Fruit fly (Drosophila melanogaster) whole organism, embryonic: ENCODE results near the gene Cpsf5.

Experiments used
- BtbVII ChIP-seq: fragments of 200-800 bp; sonication (Bioruptor generic); optimal IDR thresholded peaks from 3 replicates; lab custom pipeline; 2017; ENCODE audit warnings: missing biosample characterization, mild to moderate bottlenecking, missing genetic modification characterization
- CG10959 ChIP-seq: fragments of 200-800 bp; sonication (Bioruptor generic); IDR thresholded peaks from 2 replicates; pipeline ENCODE4 v1.3.6; 2022; ENCODE audit warnings: missing biosample characterization, missing genetic modification characterization
- CG10979 ChIP-seq: fragments of 200-800 bp; sonication (Bioruptor generic); optimal IDR thresholded peaks from 2 replicates; lab custom pipeline; 2018; ENCODE audit warnings: missing biosample characterization, mild to moderate bottlenecking, missing genetic modification characterization, moderate library complexity
- CG11456 ChIP-seq: fragments of 200-800 bp; sonication (Bioruptor generic); IDR thresholded peaks from 3 replicates; pipeline ENCODE4 v1.3.6; 2022; ENCODE audit warnings: missing biosample characterization, missing genetic modification characterization
- CG14441 ChIP-seq: fragments of 200-800 bp; sonication (Bioruptor generic); IDR thresholded peaks from 2 replicates; pipeline ENCODE4 v1.3.6; 2022; ENCODE audit warnings: missing biosample characterization, missing genetic modification characterization
- CG14710 ChIP-seq: fragments of 200-800 bp; sonication (Bioruptor generic); optimal IDR thresholded peaks from 3 replicates; lab custom pipeline; 2019; ENCODE audit warnings: missing biosample characterization, mild to moderate bottlenecking, missing genetic modification characterization, moderate library complexity
- CG15514 ChIP-seq: fragments of 200-800 bp; sonication (Bioruptor generic); optimal IDR thresholded peaks from 3 replicates; lab custom pipeline; 2017; ENCODE audit warnings: missing biosample characterization, missing genetic modification characterization, mild to moderate bottlenecking, moderate library complexity, missing genetic modification reagents
- CG16863 ChIP-seq: fragments of 200-800 bp; sonication (Bioruptor generic); optimal IDR thresholded peaks from 3 replicates; lab custom pipeline; 2016; ENCODE audit warnings: missing biosample characterization, missing genetic modification characterization
- CG17328 ChIP-seq: fragments of 200-800 bp; sonication (Bioruptor generic); IDR thresholded peaks from 2 replicates; pipeline ENCODE4 v1.3.6; 2022; ENCODE audit warnings: missing biosample characterization, missing genetic modification characterization
- CG18011 ChIP-seq: fragments of 200-800 bp; sonication (Bioruptor generic); optimal IDR thresholded peaks from 2 replicates; lab custom pipeline; 2017; ENCODE audit warnings: missing biosample characterization, missing genetic modification characterization, mild to moderate bottlenecking, moderate library complexity, missing genotype
- CG2120 ChIP-seq: fragments of 200-800 bp; sonication (Bioruptor generic); optimal IDR thresholded peaks from 3 replicates; lab custom pipeline; 2016; ENCODE audit warnings: missing biosample characterization, missing genetic modification characterization
- CG2199 ChIP-seq: fragments of 200-800 bp; sonication (Bioruptor generic); IDR thresholded peaks from 3 replicates; pipeline ENCODE4 v1.3.6; 2022; ENCODE audit warnings: missing biosample characterization, missing genetic modification characterization
- CG2712 ChIP-seq: fragments of 200-800 bp; optimal IDR thresholded peaks from 3 replicates; lab custom pipeline; 2019; ENCODE audit warnings: missing biosample characterization, mild to moderate bottlenecking, missing genetic modification characterization, moderate library complexity
- CG33557 ChIP-seq: fragments of 200-800 bp; sonication (Bioruptor generic); optimal IDR thresholded peaks from 2 replicates; lab custom pipeline; 2019; ENCODE audit warnings: missing biosample characterization, mild to moderate bottlenecking, missing genetic modification characterization, moderate library complexity
- CG4424 ChIP-seq: fragments of 200-800 bp; sonication (Bioruptor generic); optimal IDR thresholded peaks from 3 replicates; lab custom pipeline; 2016; ENCODE audit warnings: missing biosample characterization, missing genetic modification characterization
- CG4854 ChIP-seq: fragments of 200-800 bp; sonication (Bioruptor generic); optimal IDR thresholded peaks from 2 replicates; lab custom pipeline; 2016; ENCODE audit warnings: missing biosample characterization, missing genetic modification characterization, inconsistent platforms
- CG7839 ChIP-seq: fragments of 200-800 bp; sonication (Bioruptor generic); optimal IDR thresholded peaks from 3 replicates; lab custom pipeline; 2018; ENCODE audit warnings: missing biosample characterization, mild to moderate bottlenecking, missing genetic modification characterization, moderate library complexity
- CG8089 ChIP-seq: fragments of 200-800 bp; sonication (Bioruptor generic); optimal IDR thresholded peaks from 3 replicates; lab custom pipeline; 2016; ENCODE audit warnings: missing biosample characterization, missing genetic modification characterization
- CG9876 ChIP-seq: fragments of 200-800 bp; sonication (Bioruptor generic); optimal IDR thresholded peaks from 2 replicates; lab custom pipeline; 2016; ENCODE audit warnings: missing biosample characterization, missing genetic modification characterization
- D ChIP-seq, 2 experiments: fragments of 200-800 bp in 1 of 2; fragments of >200 bp in 1 of 2; sonication (Bioruptor generic) in 1 of 2; optimal IDR thresholded peaks; 2 replicates in 1 of 2; 3 replicates in 1 of 2; lab custom pipeline; 2017; ENCODE audit warnings: mild to moderate bottlenecking in 1 of 2, missing biosample characterization in 1 of 2, missing genetic modification characterization in 1 of 2, missing genetic modification reagents in 1 of 2
- Dad ChIP-seq: fragments of 200-800 bp; sonication (Bioruptor generic); optimal IDR thresholded peaks from 3 replicates; lab custom pipeline; 2016; ENCODE audit warnings: missing biosample characterization, missing genetic modification characterization
- Dfd ChIP-seq, 2 experiments: fragments of >200 bp; optimal IDR thresholded peaks; 2 replicates each; lab custom pipeline; 2017; ENCODE audit warnings: missing biosample characterization in 2 of 2, missing genetic modification characterization in 2 of 2
- Dll ChIP-seq: fragments of 200-800 bp; sonication (Bioruptor generic); IDR thresholded peaks from 4 replicates; pipeline ENCODE4 v1.3.6; 2022; ENCODE audit warnings: missing biosample characterization, missing genetic modification characterization; ENCODE audit not compliant: partially characterized antibody
- Eip74EF ChIP-seq, 2 experiments: fragments of 200-800 bp in 1 of 2; fragments of >200 bp in 1 of 2; sonication (Bioruptor generic) in 1 of 2; optimal IDR thresholded peaks; 2 replicates each; lab custom pipeline; 2017 to 2019; ENCODE audit warnings: missing biosample characterization in 2 of 2, missing genetic modification characterization in 2 of 2, mild to moderate bottlenecking in 1 of 2, moderate library complexity in 1 of 2
- Fer1 ChIP-seq: fragments of 200-800 bp; sonication (Bioruptor generic); optimal IDR thresholded peaks from 2 replicates; lab custom pipeline; 2017; ENCODE audit warnings: missing biosample characterization, mild to moderate bottlenecking, missing genetic modification characterization
- Fer3 ChIP-seq: fragments of 200-800 bp; sonication (Bioruptor generic); optimal IDR thresholded peaks from 2 replicates; lab custom pipeline; 2018; ENCODE audit warnings: missing biosample characterization, mild to moderate bottlenecking, missing genetic modification characterization, moderate library complexity
- HLHmδ ChIP-seq: fragments of 200-800 bp; sonication (Bioruptor generic); optimal IDR thresholded peaks from 2 replicates; lab custom pipeline; 2018; ENCODE audit warnings: missing biosample characterization, mild to moderate bottlenecking, missing genetic modification characterization, moderate library complexity
- HmgZ ChIP-seq: fragments of 200-800 bp; sonication (Bioruptor generic); optimal IDR thresholded peaks from 2 replicates; lab custom pipeline; 2018; ENCODE audit warnings: missing biosample characterization, mild to moderate bottlenecking, missing genetic modification characterization
- Hr78 ChIP-seq, 2 experiments: fragments of 200-800 bp in 1 of 2; fragments of >200 bp in 1 of 2; sonication (Bioruptor generic) in 1 of 2; optimal IDR thresholded peaks; 2 replicates each; lab custom pipeline; 2017 to 2019; ENCODE audit warnings: missing biosample characterization in 2 of 2, missing genetic modification characterization in 2 of 2, mild to moderate bottlenecking in 1 of 2, moderate library complexity in 1 of 2
- Lhr ChIP-seq: fragments of 200-800 bp; sonication (Bioruptor generic); optimal IDR thresholded peaks from 3 replicates; lab custom pipeline; 2017; ENCODE audit warnings: mild to moderate bottlenecking, missing biosample characterization, missing genetic modification reagents, missing genetic modification characterization
- Mad ChIP-seq: fragments of 200-800 bp; sonication (Bioruptor generic); optimal IDR thresholded peaks from 2 replicates; lab custom pipeline; 2016; ENCODE audit warnings: missing biosample characterization, missing genetic modification characterization
- Rfx ChIP-seq: fragments of 200-800 bp; sonication (Bioruptor generic); IDR thresholded peaks from 2 replicates; pipeline ENCODE4 v1.3.6; 2022; ENCODE audit warnings: missing biosample characterization, missing genetic modification characterization
- Sry-δ ChIP-seq: fragments of 200-800 bp; sonication (Bioruptor generic); optimal IDR thresholded peaks from 2 replicates; lab custom pipeline; 2016; ENCODE audit warnings: missing biosample characterization, missing genetic modification characterization
- TFAM ChIP-seq: fragments of 200-800 bp; sonication (Bioruptor generic); optimal IDR thresholded peaks from 2 replicates; lab custom pipeline; 2017; ENCODE audit warnings: missing biosample characterization, missing genetic modification characterization, inconsistent platforms
- Xbp1 ChIP-seq: fragments of 200-800 bp; sonication (Bioruptor generic); optimal IDR thresholded peaks from 3 replicates; lab custom pipeline; 2016; ENCODE audit warnings: missing biosample characterization, mild to moderate bottlenecking, missing genetic modification characterization
- ase ChIP-seq: fragments of 200-800 bp; sonication (Bioruptor generic); IDR thresholded peaks from 3 replicates; pipeline ENCODE4 v1.3.6; 2022; ENCODE audit warnings: missing biosample characterization, missing genetic modification characterization
- ci ChIP-seq: fragments of 200-800 bp; sonication (Bioruptor generic); IDR thresholded peaks from 3 replicates; pipeline ENCODE4 v1.3.6; 2022; ENCODE audit warnings: missing biosample characterization, missing genetic modification characterization
- dati ChIP-seq: fragments of 200-800 bp; sonication (Bioruptor generic); IDR thresholded peaks from 2 replicates; pipeline ENCODE4 v1.3.6; 2022; ENCODE audit warnings: missing biosample characterization, missing genetic modification characterization
- disco-r ChIP-seq: fragments of 200-800 bp; sonication (Bioruptor generic); optimal IDR thresholded peaks from 2 replicates; lab custom pipeline; 2016; ENCODE audit warnings: missing biosample characterization, missing genetic modification characterization
- pb ChIP-seq: fragments of 200-800 bp; sonication (Bioruptor generic); optimal IDR thresholded peaks from 3 replicates; lab custom pipeline; 2016; ENCODE audit warnings: missing biosample characterization, missing genetic modification characterization
- ro ChIP-seq: fragments of 200-800 bp; sonication (Bioruptor generic); IDR thresholded peaks from 2 replicates; pipeline ENCODE4 v1.3.6; 2022; ENCODE audit warnings: missing biosample characterization, missing genetic modification characterization
- schlank ChIP-seq: fragments of 200-800 bp; sonication (Bioruptor generic); optimal IDR thresholded peaks from 2 replicates; lab custom pipeline; 2018; ENCODE audit warnings: missing biosample characterization, mild to moderate bottlenecking, missing genetic modification characterization
- sens-2 ChIP-seq: fragments of 200-800 bp; sonication (Bioruptor generic); IDR thresholded peaks from 2 replicates; pipeline ENCODE4 v1.3.6; 2022; ENCODE audit warnings: missing biosample characterization, missing genetic modification characterization
- slou ChIP-seq: fragments of 200-800 bp; sonication (Bioruptor generic); optimal IDR thresholded peaks from 3 replicates; lab custom pipeline; 2016; ENCODE audit warnings: missing biosample characterization, missing genetic modification characterization
- tna ChIP-seq: fragments of 200-800 bp; sonication (Bioruptor generic); IDR thresholded peaks from 2 replicates; pipeline ENCODE4 v1.3.6; 2022; ENCODE audit warnings: missing biosample characterization, missing genetic modification characterization; ENCODE audit not compliant: partially characterized antibody
- tx ChIP-seq: fragments of 200-800 bp; sonication (Bioruptor generic); optimal IDR thresholded peaks from 2 replicates; lab custom pipeline; 2016; ENCODE audit warnings: missing biosample characterization, missing genetic modification characterization
- unpg ChIP-seq: fragments of 200-800 bp; sonication (Bioruptor generic); optimal IDR thresholded peaks from 3 replicates; lab custom pipeline; 2018; ENCODE audit warnings: missing biosample characterization, mild to moderate bottlenecking, missing genetic modification characterization, moderate library complexity
- zen ChIP-seq: fragments of 200-800 bp; sonication (Bioruptor generic); optimal IDR thresholded peaks from 3 replicates; lab custom pipeline; 2018; ENCODE audit warnings: missing biosample characterization, mild to moderate bottlenecking, missing genetic modification characterization, moderate library complexity

Cpsf5 gene

dm6 chr3L:9373374-9374004 lies 37.3 kb upstream of the Cpsf5 start (continued):
- peak; percentile 73 for TF ChIP-seq sens-2 (GFP tag; lab: Robert Waterston, UW)
- TF ChIP-seq pb: no peak
- no peak; the same call in 1 of the 2 replicates for TF ChIP-seq tna (GFP tag; lab: Robert Waterston, UW)
- peak; percentile 81 for TF ChIP-seq Fer1 (GFP tag; lab: Kevin White, UChicago)
- TF ChIP-seq Mad: peak; percentile 47
- peak; percentile 13 for TF ChIP-seq CG16863 (GFP tag; lab: Kevin White, UChicago)
- no peak for TF ChIP-seq CG4854 (GFP tag; lab: Kevin White, UChicago)
- peak; percentile 2 for TF ChIP-seq zen (tag; lab: Kevin White, UChicago)
- no peak for TF ChIP-seq Dad
- TF ChIP-seq CG4424 (GFP tag; lab: Kevin White, UChicago): peak; percentile 81
- TF ChIP-seq tx (GFP tag; lab: Kevin White, UChicago): no peak
- peak; percentile 4 for TF ChIP-seq HmgZ
- TF ChIP-seq CG8089 (GFP tag; lab: Kevin White, UChicago): no peak
- peak; percentile 91 for TF ChIP-seq ci (GFP tag; lab: Robert Waterston, UW)
- no peak for TF ChIP-seq disco-r (GFP tag; lab: Kevin White, UChicago)
- peak; percentile 47 for TF ChIP-seq CG18011 (GFP tag; lab: Kevin White, UChicago)
- peak; percentile 75 for TF ChIP-seq CG7839 (tag; lab: Kevin White, UChicago)
- TF ChIP-seq CG33557 (GFP tag; lab: Kevin White, UChicago): peak; percentile 34
- peak; percentile 60 for TF ChIP-seq CG14710
- peak; percentile 70 for TF ChIP-seq Fer3
- TF ChIP-seq CG14441: peak; percentile 56
- TF ChIP-seq slou (GFP tag; lab: Kevin White, UChicago): no peak
- no peak for TF ChIP-seq TFAM (GFP tag; lab: Kevin White, UChicago)
- TF ChIP-seq Eip74EF (GFP tag; optimal IDR thresholded peaks at IDR 0.05; lab: Kevin White, UChicago): peak in 1 of 2 experiments; percentile 53
- no peak for TF ChIP-seq Sry-δ (GFP tag; lab: Kevin White, UChicago)
- TF ChIP-seq ro (GFP tag; lab: Robert Waterston, UW): peak; percentile 67; the same call in 1 of the 2 replicates
- peak; percentile 71 for TF ChIP-seq CG2120 (GFP tag; lab: Kevin White, UChicago)
- no peak for TF ChIP-seq D (optimal IDR thresholded peaks at IDR 0.05; lab: Kevin White, UChicago)
- TF ChIP-seq D (GFP tag; optimal IDR thresholded peaks at IDR 0.05; lab: Kevin White, UChicago): peak; percentile 66
- TF ChIP-seq Dll (GFP tag; lab: Robert Waterston, UW): peak; percentile 62; the same call in 2 of the 4 replicates
- peak; percentile 56 for TF ChIP-seq CG15514 (GFP tag; lab: Kevin White, UChicago)
- no peak for TF ChIP-seq CG10959 (GFP tag; lab: Robert Waterston, UW)
- peak; percentile 73 for TF ChIP-seq CG10979 (tag; lab: Kevin White, UChicago)
- TF ChIP-seq CG2712 (tag; lab: Kevin White, UChicago): peak; percentile 72
- no peak for TF ChIP-seq CG9876 (GFP tag; lab: Kevin White, UChicago)
- 0 out of 3 replicates have a peak, but pooled peaks have one; percentile 66 for TF ChIP-seq CG11456 (GFP tag; lab: Robert Waterston, UW)
- TF ChIP-seq schlank: no peak
- TF ChIP-seq Hr78 (GFP tag; optimal IDR thresholded peaks at IDR 0.05; lab: Kevin White, UChicago): peak in 1 of 2 experiments; percentile 43
- peak; percentile 2 for TF ChIP-seq Lhr
- no peak for TF ChIP-seq CG2199 (GFP tag; lab: Robert Waterston, UW)
- peak; percentile 81 for TF ChIP-seq CG17328 (GFP tag; lab: Robert Waterston, UW)
- no peak; the same call in 1 of the 2 replicates for TF ChIP-seq dati (GFP tag; lab: Robert Waterston, UW)
- TF ChIP-seq unpg (GFP tag; lab: Kevin White, UChicago): peak; percentile 80
- TF ChIP-seq Rfx: peak; percentile 86
- TF ChIP-seq Dfd (GFP tag; optimal IDR thresholded peaks at IDR 0.05; lab: Kevin White, UChicago): no peak
- TF ChIP-seq HLHmδ: no peak
- TF ChIP-seq BtbVII (GFP tag; lab: Kevin White, UChicago): peak; percentile 73
- peak; percentile 51; the same call in 1 of the 3 replicates for TF ChIP-seq ase
- TF ChIP-seq Xbp1: peak; percentile 73
